Fruit fly (Drosophila melanogaster): ENCODE measurements around the gene CG13071.
A peak's percentile ranks its signal among the peaks of the same experiment; 100 is the strongest.

CG13071 gene

DNA sequence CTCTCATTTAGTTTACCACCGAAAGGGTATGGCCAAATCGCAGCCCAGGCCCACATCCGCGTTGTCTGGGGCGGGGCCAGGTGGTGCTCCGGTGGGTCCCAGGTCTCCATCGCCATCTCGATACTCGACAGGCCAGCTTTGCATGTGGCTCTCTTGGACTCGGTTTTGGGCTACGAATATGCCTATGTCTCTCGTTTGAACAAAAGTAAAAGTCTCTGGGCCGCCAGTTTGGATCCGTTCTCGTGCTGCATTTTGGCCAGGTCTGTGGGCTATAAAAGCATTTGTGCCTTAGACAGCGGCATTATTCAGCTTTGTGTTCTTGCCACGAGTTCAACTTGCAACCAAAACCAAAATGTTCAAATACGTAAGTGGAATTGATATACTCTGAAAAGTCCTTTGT is 14.6 kb downstream of the CG13071 start, which contains the start of gene CG13065:
CG13065 (plus strand) TSS at position 301 of the 400 bp plus-strand sequence.
- TF ChIP-seq D1 (tag; optimal IDR thresholded peaks at IDR 0.05) (no peak), Pif1B (GFP tag; optimal IDR thresholded peaks at IDR 0.05) (no peak), CG8301 (tag; optimal IDR thresholded peaks at IDR 0.05) (no peak), EcR (GFP tag; optimal IDR thresholded peaks at IDR 0.05) (no peak), fd96Ca (GFP tag; IDR thresholded peaks at IDR 0.05) (no peak), Snoo (tag; optimal IDR thresholded peaks at IDR 0.05) (no peak), Ets98B (GFP tag; IDR thresholded peaks at IDR 0.05) (no peak), CG8159 (tag; optimal IDR thresholded peaks at IDR 0.05) (no peak), CG34367 (tag; optimal IDR thresholded peaks at IDR 0.05) (no peak), gl (tag; optimal IDR thresholded peaks at IDR 0.05) (no peak), CG12605 (GFP tag; IDR thresholded peaks at IDR 0.05) (no peak), CG17806 (tag; optimal IDR thresholded peaks at IDR 0.05) (no peak), CG32121 (GFP tag; IDR thresholded peaks at IDR 0.05) (no peak), CG13204 (GFP tag; optimal IDR thresholded peaks at IDR 0.05) (no peak), CG4496 (GFP tag; IDR thresholded peaks at IDR 0.05) (no peak), CG9948 (tag; optimal IDR thresholded peaks at IDR 0.05) (no peak), CG14655 (GFP tag; optimal IDR thresholded peaks at IDR 0.05) (no peak), CG15710 (tag; optimal IDR thresholded peaks at IDR 0.05) (no peak), CG10348 (GFP tag; IDR thresholded peaks at IDR 0.05) (no peak), Pif1A (GFP tag; optimal IDR thresholded peaks at IDR 0.05) (no peak)

DNA sequence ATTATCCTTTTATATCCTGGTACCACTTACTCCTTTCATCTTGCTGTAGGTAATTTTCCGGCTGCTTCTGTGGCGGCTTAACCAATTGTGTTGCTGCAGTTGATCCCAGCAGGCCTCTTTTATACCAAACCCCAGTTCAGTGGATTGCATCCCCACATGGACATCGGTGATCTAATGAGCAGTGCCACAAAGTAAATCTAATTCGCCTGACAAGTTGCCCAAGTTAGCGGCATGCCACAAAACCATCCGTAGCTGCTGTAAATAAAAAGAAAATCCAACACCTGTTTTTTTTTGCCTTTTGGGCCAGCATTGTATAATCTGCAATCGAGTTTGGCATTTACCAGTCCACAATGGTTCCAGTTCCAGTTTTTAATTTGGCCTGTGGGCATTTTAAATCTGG is 16.6 kb downstream of the CG13071 start, which contains the start of gene CG13050:
CG13050 (minus strand) TSS at position 101 of the 400 bp plus-strand sequence.
- no peak for TF ChIP-seq CG12605 (GFP tag; IDR thresholded peaks at IDR 0.05)
- TF ChIP-seq rn (GFP tag; IDR thresholded peaks at IDR 0.05), result no peak
- no peak for TF ChIP-seq CG13204 (GFP tag; optimal IDR thresholded peaks at IDR 0.05)
- TF ChIP-seq CG9948 (tag; optimal IDR thresholded peaks at IDR 0.05), result no peak
- TF ChIP-seq CG8159 (tag; optimal IDR thresholded peaks at IDR 0.05), result no peak
- TF ChIP-seq CG4496 (GFP tag; IDR thresholded peaks at IDR 0.05), result no peak
- no peak for TF ChIP-seq CG15710 (tag; optimal IDR thresholded peaks at IDR 0.05)
- TF ChIP-seq CG8301 (tag; optimal IDR thresholded peaks at IDR 0.05), result no peak
- no peak for TF ChIP-seq CG32121 (GFP tag; IDR thresholded peaks at IDR 0.05)
- TF ChIP-seq CG14655 (GFP tag; optimal IDR thresholded peaks at IDR 0.05), result no peak
- no peak for TF ChIP-seq CG17806 (tag; optimal IDR thresholded peaks at IDR 0.05)
- TF ChIP-seq gl (tag; optimal IDR thresholded peaks at IDR 0.05), result no peak

DNA sequence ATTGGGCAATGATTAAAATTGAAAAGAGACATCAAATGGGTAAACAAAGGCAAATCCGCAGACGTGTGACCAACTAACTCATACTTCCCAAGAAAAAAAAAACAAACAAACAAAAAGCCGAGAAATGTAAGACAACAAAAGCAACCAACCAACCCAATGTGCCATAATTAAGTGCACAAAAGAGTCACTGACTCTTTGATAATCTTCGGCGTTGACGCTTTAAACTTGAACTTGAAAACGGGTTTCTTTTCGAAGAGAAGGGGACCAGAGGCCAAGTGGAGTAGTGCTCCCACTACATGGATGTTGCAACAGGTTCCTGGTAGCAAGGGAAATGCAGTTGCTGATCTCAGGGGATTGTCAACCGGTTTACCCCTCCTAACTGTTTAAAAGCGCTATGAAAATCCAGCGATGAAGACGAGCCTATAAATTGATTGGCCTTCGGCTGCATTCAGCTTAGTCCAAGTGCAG is 17.5 kb downstream of the CG13071 start, which contains the start of gene CG13064:
CG13064 (plus strand) TSS at position 418 of the 468 bp plus-strand sequence.
- TF ChIP-seq EcR (GFP tag; optimal IDR thresholded peaks at IDR 0.05) (peak; percentile 96), rn (GFP tag; IDR thresholded peaks at IDR 0.05) (no peak), CG34367 (tag; optimal IDR thresholded peaks at IDR 0.05) (no peak)

DNA sequence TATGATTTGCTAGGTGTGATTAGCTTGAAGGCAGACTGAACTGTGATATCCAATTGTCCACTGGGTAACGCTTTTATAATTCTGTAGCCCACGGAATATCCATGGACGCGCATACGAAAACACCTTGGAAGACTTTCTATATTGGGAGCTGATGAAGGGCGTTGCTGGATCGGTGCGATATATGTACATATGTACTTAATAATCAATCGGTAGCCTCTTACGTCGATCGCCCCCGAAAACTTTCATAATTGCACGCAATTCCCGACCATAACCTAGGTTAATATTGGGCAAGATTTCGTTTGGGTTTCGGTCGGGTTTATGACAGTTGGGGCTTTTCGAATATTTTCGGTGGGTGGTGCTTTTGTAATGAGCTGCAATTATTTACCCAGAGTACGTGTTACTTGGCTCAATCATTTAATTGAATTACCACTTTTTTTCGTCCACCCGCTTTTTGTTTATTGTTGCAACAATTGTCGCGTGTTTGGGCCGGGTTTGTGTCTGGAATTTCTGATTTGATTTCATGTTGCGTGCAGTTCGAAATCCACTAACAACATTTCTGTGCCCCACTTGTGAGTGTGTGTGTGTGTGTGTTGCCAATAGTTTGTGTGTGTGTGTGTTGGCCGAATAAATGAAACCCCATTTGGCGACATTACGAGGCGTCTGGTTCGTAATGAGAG is 19.5 kb downstream of the CG13071 start, which contains the start of gene CG13049:
CG13049 (minus strand) TSS at position 51 of the 677 bp plus-strand sequence.
- TF ChIP-seq rn (GFP tag; IDR thresholded peaks at IDR 0.05), result no peak
- no peak for TF ChIP-seq CG4496 (GFP tag; IDR thresholded peaks at IDR 0.05)
- TF ChIP-seq CG12605 (GFP tag; IDR thresholded peaks at IDR 0.05), result no peak
- TF ChIP-seq CG34367 (tag; optimal IDR thresholded peaks at IDR 0.05), result no peak
- TF ChIP-seq CG32121 (GFP tag; IDR thresholded peaks at IDR 0.05), result no peak
- no peak for TF ChIP-seq CG17806 (tag; optimal IDR thresholded peaks at IDR 0.05)
- no peak for TF ChIP-seq EcR (GFP tag; optimal IDR thresholded peaks at IDR 0.05)
- no peak for TF ChIP-seq CG8159 (tag; optimal IDR thresholded peaks at IDR 0.05)
- no peak for TF ChIP-seq D1 (tag; optimal IDR thresholded peaks at IDR 0.05)
- no peak for TF ChIP-seq CG8301 (tag; optimal IDR thresholded peaks at IDR 0.05)

DNA sequence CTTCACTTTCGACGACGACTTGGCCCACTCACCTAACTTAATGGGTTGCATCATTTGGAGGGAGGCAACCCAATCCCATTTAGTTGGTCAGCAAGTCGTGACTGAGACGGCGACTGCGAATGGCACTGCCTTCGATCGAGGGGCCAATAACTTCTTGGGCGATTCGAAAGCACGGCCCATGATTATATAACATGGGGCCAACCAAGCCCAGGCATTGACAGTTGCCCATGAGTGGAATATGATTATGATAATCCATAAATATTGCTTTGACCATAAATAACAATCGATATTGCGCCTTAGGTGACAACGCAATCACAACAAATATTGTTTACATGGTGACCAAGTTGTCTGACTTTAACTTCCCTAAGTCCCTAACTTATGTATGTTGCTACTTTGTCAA is 21.3 kb downstream of the CG13071 start, which contains the start of gene CG13048:
CG13048 (minus strand) TSS at position 101 of the 400 bp plus-strand sequence.
- TF ChIP-seq fd96Ca (GFP tag; IDR thresholded peaks at IDR 0.05) (no peak), rn (GFP tag; IDR thresholded peaks at IDR 0.05) (no peak), CG8159 (tag; optimal IDR thresholded peaks at IDR 0.05) (no peak), CG10348 (GFP tag; IDR thresholded peaks at IDR 0.05) (0 out of 2 replicates have a peak, but pooled peaks have one; percentile 16), CG32121 (GFP tag; IDR thresholded peaks at IDR 0.05) (no peak), CG34367 (tag; optimal IDR thresholded peaks at IDR 0.05) (no peak), D1 (tag; optimal IDR thresholded peaks at IDR 0.05) (no peak)

DNA sequence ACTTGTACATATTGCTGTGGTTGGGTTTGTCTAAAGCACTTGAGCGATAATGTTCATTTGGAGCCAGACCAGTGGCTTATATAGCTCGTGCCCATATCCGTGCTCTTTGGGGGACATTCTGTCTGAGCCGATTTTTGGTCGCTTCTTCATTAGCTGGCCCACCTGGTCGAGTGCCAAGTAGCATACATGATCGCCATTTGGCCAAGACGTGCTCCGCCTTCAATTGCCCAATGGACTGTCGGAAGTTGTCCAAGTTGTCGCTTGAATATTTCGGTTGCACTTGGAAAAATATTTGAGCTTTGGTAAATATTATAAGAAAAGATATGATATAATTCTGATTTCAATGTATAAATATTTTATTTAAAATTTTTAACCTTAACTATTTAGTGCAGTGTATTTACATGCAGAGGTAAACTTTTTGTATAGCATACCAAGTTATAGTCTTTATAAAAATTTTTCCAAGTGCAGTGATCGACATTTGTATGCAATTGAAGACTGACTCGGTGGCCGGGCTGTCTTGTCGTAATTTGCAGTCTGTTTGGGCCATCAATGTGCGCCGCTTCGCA is 22.9 kb downstream of the CG13071 start, which contains the start of gene CG13047:
CG13047 (minus strand) TSS at position 51 of the 566 bp plus-strand sequence.
- TF ChIP-seq CG12605 (GFP tag; IDR thresholded peaks at IDR 0.05) (no peak), EcR (GFP tag; optimal IDR thresholded peaks at IDR 0.05) (no peak), D1 (tag; optimal IDR thresholded peaks at IDR 0.05) (no peak), CG34367 (tag; optimal IDR thresholded peaks at IDR 0.05) (peak; percentile 1), Ets98B (GFP tag; IDR thresholded peaks at IDR 0.05) (no peak), CG4496 (GFP tag; IDR thresholded peaks at IDR 0.05) (0 out of 3 replicates have a peak, but pooled peaks have one; percentile 17), CG17806 (tag; optimal IDR thresholded peaks at IDR 0.05) (peak; percentile 33), gl (tag; optimal IDR thresholded peaks at IDR 0.05) (no peak), Snoo (tag; optimal IDR thresholded peaks at IDR 0.05) (no peak), CG9948 (tag; optimal IDR thresholded peaks at IDR 0.05) (peak; percentile 52), CG15710 (tag; optimal IDR thresholded peaks at IDR 0.05) (peak; percentile 29), CG8159 (tag; optimal IDR thresholded peaks at IDR 0.05) (peak; percentile 55), CG32121 (GFP tag; IDR thresholded peaks at IDR 0.05) (no peak), CG14655 (GFP tag; optimal IDR thresholded peaks at IDR 0.05) (peak; percentile 17), CG10348 (GFP tag; IDR thresholded peaks at IDR 0.05) (no peak), rn (GFP tag; IDR thresholded peaks at IDR 0.05) (no peak), Pif1A (GFP tag; optimal IDR thresholded peaks at IDR 0.05) (no peak)
